Fruit fly (Drosophila melanogaster): ENCODE data around the gene CG10631.

- no peak for TF ChIP-seq Mnt (GFP tag; optimal IDR thresholded peaks at IDR 0.05)
- no peak for TF ChIP-seq tj (GFP tag; optimal IDR thresholded peaks at IDR 0.05)
- TF ChIP-seq CG11617 (GFP tag; optimal IDR thresholded peaks at IDR 0.05), result no peak
- no peak for TF ChIP-seq bab1 (GFP tag; optimal IDR thresholded peaks at IDR 0.05)
- no peak for TF ChIP-seq Clk (GFP tag; optimal IDR thresholded peaks at IDR 0.05)
- no peak for TF ChIP-seq CG14711 (tag; optimal IDR thresholded peaks at IDR 0.05)
- TF ChIP-seq cic (GFP tag; optimal IDR thresholded peaks at IDR 0.05), result no peak
- TF ChIP-seq kay (GFP tag; ENCODE audit: borderline replicate concordance), result no peak
- TF ChIP-seq Crg-1 (GFP tag; optimal IDR thresholded peaks at IDR 0.05), result no peak
- TF ChIP-seq CG5204 (GFP tag; optimal IDR thresholded peaks at IDR 0.05), result no peak
Measured at dm6 chr2L:19800703-19801102, 44.0 kb upstream of the CG10631 start.
